Fruit fly (Drosophila melanogaster): ENCODE measurements around the gene Acer.

Acer gene

dm6 chr2L:8473448-8473847 is 48.3 kb upstream of the Acer start (continued):
- TF ChIP-seq zf30C (GFP tag; optimal IDR thresholded peaks at IDR 0.05) (no peak), Ada2b (GFP tag; IDR thresholded peaks at IDR 0.05) (no peak), eyg (GFP tag; optimal IDR thresholded peaks at IDR 0.05) (no peak), CG9437 (GFP tag; optimal IDR thresholded peaks at IDR 0.05) (no peak), gem (tag; optimal IDR thresholded peaks at IDR 0.05) (peak; percentile 66), repo (GFP tag; optimal IDR thresholded peaks at IDR 0.05) (no peak), luna (GFP tag; optimal IDR thresholded peaks at IDR 0.05) (no peak), CG8290 (GFP tag; optimal IDR thresholded peaks at IDR 0.05) (no peak), CG8290 (tag; optimal IDR thresholded peaks at IDR 0.05) (no peak), ewg (GFP tag; optimal IDR thresholded peaks at IDR 0.05) (no peak), pb (GFP tag; optimal IDR thresholded peaks at IDR 0.05) (no peak), CG12391 (tag; optimal IDR thresholded peaks at IDR 0.05) (peak; percentile 45), MBD-R2 (GFP tag; IDR thresholded peaks at IDR 0.05) (0 out of 2 replicates have a peak, but pooled peaks have one; percentile 5), CG13296 (GFP tag; optimal IDR thresholded peaks at IDR 0.05) (no peak), vfl (GFP tag; optimal IDR thresholded peaks at IDR 0.05) (no peak), dati (GFP tag; IDR thresholded peaks at IDR 0.05) (no peak), esg (GFP tag; conservative IDR thresholded peaks at IDR 0.05) (peak; percentile 38; the same call in 1 of the 2 replicates), CG6765 (GFP tag; optimal IDR thresholded peaks at IDR 0.05) (no peak), wek (GFP tag; optimal IDR thresholded peaks at IDR 0.05) (no peak), CG4282 (GFP tag; optimal IDR thresholded peaks at IDR 0.05) (no peak), Optix (GFP tag; IDR thresholded peaks at IDR 0.05) (peak; percentile 47; the same call in 1 of the 3 replicates), CG3847 (GFP tag; IDR thresholded peaks at IDR 0.05) (peak; percentile 55), CG2202 (tag; optimal IDR thresholded peaks at IDR 0.05) (no peak), psq (GFP tag; optimal IDR thresholded peaks at IDR 0.05) (no peak), fu2 (GFP tag; optimal IDR thresholded peaks at IDR 0.05) (peak; percentile 24), NC2α (GFP tag; optimal IDR thresholded peaks at IDR 0.05) (no peak), CG15011 (GFP tag; optimal IDR thresholded peaks at IDR 0.05) (no peak), CG18476 (GFP tag; optimal IDR thresholded peaks at IDR 0.05) (peak; percentile 10), Nf-YC (tag; optimal IDR thresholded peaks at IDR 0.05) (no peak), CG10654 (GFP tag; optimal IDR thresholded peaks at IDR 0.05) (no peak), NC2β (GFP tag; optimal IDR thresholded peaks at IDR 0.05) (no peak), Rx (GFP tag; IDR thresholded peaks at IDR 0.05) (no peak), CTCF (GFP tag; optimal IDR thresholded peaks at IDR 0.05) (no peak), chinmo (GFP tag; IDR thresholded peaks at IDR 0.05; ENCODE audit: partially characterized antibody) (no peak), CG11247 (GFP tag; IDR thresholded peaks at IDR 0.05) (peak; percentile 34), CG6791 (GFP tag; IDR thresholded peaks at IDR 0.05; ENCODE audit: partially characterized antibody) (no peak), Dref (GFP tag; IDR thresholded peaks at IDR 0.05) (no peak), Sox102F (GFP tag; optimal IDR thresholded peaks at IDR 0.05) (peak; percentile 50), CG3838 (GFP tag; optimal IDR thresholded peaks at IDR 0.05) (no peak), CG7357 (GFP tag; IDR thresholded peaks at IDR 0.05) (peak; percentile 57; the same call in 2 of the 3 replicates), Lim3 (GFP tag; IDR thresholded peaks at IDR 0.05) (no peak), ab (GFP tag; optimal IDR thresholded peaks at IDR 0.05) (no peak), sob (GFP tag; IDR thresholded peaks at IDR 0.05) (peak; percentile 53; the same call in 1 of the 2 replicates), wdn (GFP tag; IDR thresholded peaks at IDR 0.05) (no peak), CG5953 (GFP tag; IDR thresholded peaks at IDR 0.05) (0 out of 2 replicates have a peak, but pooled peaks have one; percentile 34), Side (GFP tag; optimal IDR thresholded peaks at IDR 0.05) (no peak), CG17328 (GFP tag; IDR thresholded peaks at IDR 0.05) (peak; percentile 71), CG2120 (GFP tag; optimal IDR thresholded peaks at IDR 0.05) (peak; percentile 19), CG9215 (GFP tag; IDR thresholded peaks at IDR 0.05) (peak; percentile 51; the same call in 1 of the 2 replicates), Aef1 (GFP tag; IDR thresholded peaks at IDR 0.05) (no peak), CG10959 (GFP tag; IDR thresholded peaks at IDR 0.05) (no peak), CG12104 (GFP tag; optimal IDR thresholded peaks at IDR 0.05) (peak; percentile 8), Ravus (GFP tag; IDR thresholded peaks at IDR 0.05) (no peak), CG14441 (GFP tag; IDR thresholded peaks at IDR 0.05) (peak; percentile 67)
